Worm (Caenorhabditis elegans): ENCODE data around the gene klo-2.
A peak's percentile ranks its signal among the peaks of the same experiment; 100 is the strongest.

The klo-2 gene

DNA sequence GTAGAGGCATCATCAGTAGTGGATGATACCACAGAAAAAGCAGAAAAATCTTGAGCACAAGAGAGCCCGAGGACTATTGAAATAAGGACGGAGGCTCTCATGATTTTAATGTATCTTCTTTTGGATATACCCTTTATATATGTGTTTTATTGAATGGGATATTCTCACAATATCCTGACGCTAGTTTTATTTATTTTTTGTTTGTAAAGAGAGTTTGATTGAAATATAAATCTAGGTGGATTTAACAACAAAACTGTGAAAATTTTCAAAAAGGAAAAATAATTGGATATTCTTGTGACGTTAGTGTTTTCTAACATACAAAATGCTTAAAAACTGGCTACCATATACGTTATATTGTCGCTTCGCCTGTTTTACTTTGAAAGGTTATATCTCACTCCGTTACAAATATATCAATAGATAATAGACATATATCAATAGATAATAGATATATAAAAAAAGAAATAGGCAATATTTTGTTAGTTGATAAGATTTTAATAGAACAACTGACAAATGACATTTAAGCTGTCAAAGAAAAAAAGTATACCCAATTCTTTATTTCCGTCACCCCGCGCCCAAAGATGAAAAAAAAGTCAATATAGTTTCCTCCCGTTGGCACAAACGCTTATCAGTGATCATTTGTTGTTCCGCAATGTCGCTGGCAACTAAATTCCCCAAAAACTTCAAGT is at the start of gene klo-2, which contains the start of gene E02H9.7:
TSS of gene klo-2 (plus strand) at position 636 of the 686 bp plus-strand sequence.
TSS of gene E02H9.7 (minus strand) at position 101 of the 686 bp plus-strand sequence.
- TF ChIP-seq mab-5 (tag; optimal IDR thresholded peaks at IDR 0.05) (no peak), pha-4 (tag; optimal IDR thresholded peaks at IDR 0.05) (no peak), M03D4.4 (tag; optimal IDR thresholded peaks at IDR 0.05) (no peak), ceh-39 (tag; optimal IDR thresholded peaks at IDR 0.05) (no peak), flh-1 (GFP tag; optimal IDR thresholded peaks at IDR 0.05) (no peak), nhr-237 (tag; optimal IDR thresholded peaks at IDR 0.05) (no peak), nhr-12 (tag; optimal IDR thresholded peaks at IDR 0.05) (no peak), nhr-2 (tag; optimal IDR thresholded peaks at IDR 0.05) (no peak), elt-3 (tag; optimal IDR thresholded peaks at IDR 0.05) (no peak), ztf-11 (tag; optimal IDR thresholded peaks at IDR 0.05) (no peak), lin-32 (GFP tag; optimal IDR thresholded peaks at IDR 0.05) (no peak), zip-8 (tag; optimal IDR thresholded peaks at IDR 0.05) (no peak), tbx-8 (GFP tag; optimal IDR thresholded peaks at IDR 0.05) (no peak), unc-120 (tag; optimal IDR thresholded peaks at IDR 0.05; ENCODE audit: poor library complexity, severe bottlenecking) (no peak), hlh-1 (tag; optimal IDR thresholded peaks at IDR 0.05) (no peak)

ce11 chrIII:2401126-2402123 is 44.6 kb upstream of the klo-2 start, which contains the start of the genes cic-1 and strm-1:
Gene cic-1, minus strand, starts transcription at chrIII:2401221.
Gene strm-1, plus strand, starts transcription at chrIII:2402070.
- no peak for TF ChIP-seq pha-4 (tag; optimal IDR thresholded peaks at IDR 0.05)
- no peak for TF ChIP-seq ztf-11 (tag; optimal IDR thresholded peaks at IDR 0.05)
- no peak for TF ChIP-seq sptf-1 (tag; optimal IDR thresholded peaks at IDR 0.05)
- TF ChIP-seq lin-13 (tag; optimal IDR thresholded peaks at IDR 0.05) = peak; percentile 30
- TF ChIP-seq ham-2 (GFP tag; optimal IDR thresholded peaks at IDR 0.05) = peak; percentile 40
- no peak for TF ChIP-seq nhr-2 (tag; optimal IDR thresholded peaks at IDR 0.05)
- peak; percentile 77 for TF ChIP-seq ces-1 (GFP tag; optimal IDR thresholded peaks at IDR 0.05)
- no peak for TF ChIP-seq ceh-43 (GFP tag; optimal IDR thresholded peaks at IDR 0.05)
- TF ChIP-seq lin-32 (GFP tag; optimal IDR thresholded peaks at IDR 0.05) = no peak
- no peak for TF ChIP-seq unc-39 (tag; optimal IDR thresholded peaks at IDR 0.05)
- no peak for TF ChIP-seq drap-1 (GFP tag; optimal IDR thresholded peaks at IDR 0.05)
- TF ChIP-seq nhr-12 (tag; optimal IDR thresholded peaks at IDR 0.05) = no peak
- no peak for TF ChIP-seq cnd-1 (tag; optimal IDR thresholded peaks at IDR 0.05)
- TF ChIP-seq zip-8 (tag; optimal IDR thresholded peaks at IDR 0.05) = no peak
- peak; percentile 11 for TF ChIP-seq mab-5 (tag; optimal IDR thresholded peaks at IDR 0.05)
- TF ChIP-seq unc-62 (GFP tag; optimal IDR thresholded peaks at IDR 0.05) = no peak
- no peak for TF ChIP-seq mep-1 (tag; optimal IDR thresholded peaks at IDR 0.05)
- TF ChIP-seq elt-3 (tag; optimal IDR thresholded peaks at IDR 0.05) = no peak
- peak; percentile 20 for TF ChIP-seq nhr-237 (tag; optimal IDR thresholded peaks at IDR 0.05)
- no peak for TF ChIP-seq elt-1 (tag; optimal IDR thresholded peaks at IDR 0.05; ENCODE audit: borderline replicate concordance, insufficient read depth)
- no peak for TF ChIP-seq mls-2 (tag; optimal IDR thresholded peaks at IDR 0.05)
- TF ChIP-seq M03D4.4 (tag; optimal IDR thresholded peaks at IDR 0.05) = no peak
- no peak for TF ChIP-seq tbx-8 (GFP tag; optimal IDR thresholded peaks at IDR 0.05)
- TF ChIP-seq unc-120 (tag; optimal IDR thresholded peaks at IDR 0.05; ENCODE audit: poor library complexity, severe bottlenecking) = peak; percentile 38
- TF ChIP-seq blmp-1 (tag; optimal IDR thresholded peaks at IDR 0.05) = peak; percentile 94
- no peak for TF ChIP-seq ceh-83 (GFP tag; optimal IDR thresholded peaks at IDR 0.05)
- no peak for TF ChIP-seq bed-3 (GFP tag; optimal IDR thresholded peaks at IDR 0.05)
- TF ChIP-seq lsy-2 (tag; optimal IDR thresholded peaks at IDR 0.05) = peak; percentile 51
- no peak for TF ChIP-seq flh-1 (GFP tag; optimal IDR thresholded peaks at IDR 0.05)
- no peak for TF ChIP-seq ceh-39 (tag; optimal IDR thresholded peaks at IDR 0.05)
- no peak for TF ChIP-seq nhr-28 (tag; optimal IDR thresholded peaks at IDR 0.05)
- TF ChIP-seq nhr-76 (tag; optimal IDR thresholded peaks at IDR 0.05) = no peak
- no peak for TF ChIP-seq hlh-1 (tag; optimal IDR thresholded peaks at IDR 0.05)
- no peak for TF ChIP-seq snpc-4 (tag; optimal IDR thresholded peaks at IDR 0.05)
- no peak for TF ChIP-seq sem-2 (GFP tag; optimal IDR thresholded peaks at IDR 0.05)
